Worm (Caenorhabditis elegans): ENCODE data around the gene ins-1.

ins-1 gene

ce11 chrIV:10468662-10469061 lies 32.2 kb downstream of the ins-1 start:
- no peak for TF ChIP-seq nhr-77 (tag; optimal IDR thresholded peaks at IDR 0.05)
- no peak for TF ChIP-seq ztf-4 (tag; optimal IDR thresholded peaks at IDR 0.05)
- peak; percentile 58 for TF ChIP-seq fos-1 (tag; optimal IDR thresholded peaks at IDR 0.05)

DNA sequence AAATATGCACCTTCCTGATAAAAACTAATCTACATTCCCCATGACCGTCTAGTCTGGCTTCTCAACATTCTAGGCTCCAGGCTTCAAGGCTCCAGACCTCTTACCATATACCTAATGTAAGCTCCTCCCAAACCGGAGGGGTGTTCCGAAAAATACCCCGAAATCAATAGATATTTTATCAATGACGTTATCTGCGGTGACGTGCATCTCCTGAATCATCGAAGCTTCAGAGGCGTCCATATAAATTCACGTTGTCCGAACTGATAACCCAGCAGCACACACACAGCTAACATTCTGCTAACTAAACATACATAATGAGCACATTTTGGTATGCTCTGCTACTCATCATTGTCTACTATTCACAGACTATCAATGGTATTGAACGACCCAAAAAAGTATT lies 33.0 kb downstream of the ins-1 start, which contains the start of gene ugt-44:
TSS of gene ugt-44 (plus strand) at position 248 of the 400 bp plus-strand sequence.
- no peak for TF ChIP-seq F13H6.1 (tag; optimal IDR thresholded peaks at IDR 0.05)
- peak; percentile 90 for TF ChIP-seq fos-1 (tag; optimal IDR thresholded peaks at IDR 0.05)
- TF ChIP-seq sma-9 (GFP tag; optimal IDR thresholded peaks at IDR 0.05) = peak; percentile 76
- no peak for TF ChIP-seq sma-9 (tag; optimal IDR thresholded peaks at IDR 0.05)
- TF ChIP-seq mdl-1 (tag; optimal IDR thresholded peaks at IDR 0.05) = no peak

DNA sequence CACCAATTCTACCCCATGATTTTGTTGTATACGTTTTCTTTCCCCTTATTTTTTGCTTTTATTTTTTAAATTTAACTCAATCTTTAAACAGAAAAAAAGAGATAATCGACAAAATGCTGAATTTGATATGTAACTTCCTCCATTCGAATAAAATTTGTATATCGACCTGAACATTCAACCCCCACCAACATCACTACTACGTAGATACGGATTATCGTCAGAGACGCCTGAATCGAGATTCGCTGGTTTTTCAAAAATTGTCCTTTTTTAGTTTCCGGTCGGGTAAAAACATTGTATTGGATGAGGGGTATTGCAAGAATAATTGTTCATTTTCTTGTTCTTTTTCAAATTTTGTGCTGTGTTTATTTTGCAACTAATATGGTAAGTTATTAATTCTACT lies 36.0 kb downstream of the ins-1 start, which contains the start of gene bgnt-1.1:
TSS of gene bgnt-1.1 (plus strand) at position 301 of the 400 bp plus-strand sequence.
- TF ChIP-seq ama-1 (optimal IDR thresholded peaks at IDR 0.05) (no peak), nhr-6 (tag; optimal IDR thresholded peaks at IDR 0.05) (no peak), zag-1 (tag; optimal IDR thresholded peaks at IDR 0.05) (no peak), peb-1 (tag; optimal IDR thresholded peaks at IDR 0.05) (no peak), unc-62 (GFP tag; optimal IDR thresholded peaks at IDR 0.05) (no peak), ztf-1 (GFP tag; conservative IDR thresholded peaks at IDR 0.05) (no peak), ztf-11 (tag; optimal IDR thresholded peaks at IDR 0.05) (no peak), egl-27 (tag; optimal IDR thresholded peaks at IDR 0.05) (no peak), lin-39 (tag; optimal IDR thresholded peaks at IDR 0.05) (no peak)

- no peak for TF ChIP-seq ZK546.5 (tag; optimal IDR thresholded peaks at IDR 0.05)
- TF ChIP-seq lsy-2 (tag; optimal IDR thresholded peaks at IDR 0.05) = no peak
- no peak for TF ChIP-seq alr-1 (tag; optimal IDR thresholded peaks at IDR 0.05)
- TF ChIP-seq lin-13 (GFP tag; optimal IDR thresholded peaks at IDR 0.05) = no peak
- no peak for TF ChIP-seq elt-3 (tag; optimal IDR thresholded peaks at IDR 0.05)
- no peak for TF ChIP-seq nhr-237 (tag; optimal IDR thresholded peaks at IDR 0.05)
- TF ChIP-seq nhr-25 (tag; optimal IDR thresholded peaks at IDR 0.05) = no peak
Measured at ce11 chrIV:10475234-10475633, 38.7 kb downstream of the ins-1 start.

DNA sequence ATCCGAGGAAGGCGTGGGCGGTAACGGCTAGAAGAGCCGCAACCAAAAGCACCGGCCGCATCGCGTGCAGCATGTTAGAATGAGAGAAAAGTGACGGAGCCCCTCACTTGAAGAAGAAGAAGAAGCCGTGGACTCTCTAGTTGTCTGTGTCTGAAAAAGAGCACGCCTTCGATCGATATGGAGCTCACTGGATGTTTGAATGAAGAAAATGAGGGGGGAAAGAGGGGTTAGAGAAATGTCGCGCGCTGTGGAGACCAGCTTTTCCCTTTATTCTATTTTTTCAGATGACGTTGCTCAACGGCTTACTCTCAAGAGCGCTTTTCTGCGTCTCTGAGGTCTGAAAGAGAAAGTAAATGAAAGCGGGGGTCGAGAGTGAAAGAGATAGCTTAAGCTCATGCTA lies 45.2 kb downstream of the ins-1 start, which contains the start of gene egl-21:
TSS of gene egl-21 (minus strand) at position 150 of the 400 bp plus-strand sequence.
- no peak for TF ChIP-seq nhr-237 (tag; optimal IDR thresholded peaks at IDR 0.05)
- no peak for TF ChIP-seq elt-1 (tag; optimal IDR thresholded peaks at IDR 0.05)
- TF ChIP-seq ceh-16 (tag; optimal IDR thresholded peaks at IDR 0.05) = no peak
- peak; percentile 82 for TF ChIP-seq crh-2 (tag; optimal IDR thresholded peaks at IDR 0.05)
- peak; percentile 89 for TF ChIP-seq C34F6.9 (tag; optimal IDR thresholded peaks at IDR 0.05)
- TF ChIP-seq blmp-1 (tag; optimal IDR thresholded peaks at IDR 0.05; ENCODE audit: insufficient read depth) = no peak
- no peak for TF ChIP-seq ama-1 (optimal IDR thresholded peaks at IDR 0.05)
- peak; percentile 19 for TF ChIP-seq nhr-21 (tag; optimal IDR thresholded peaks at IDR 0.05)
- TF ChIP-seq sem-4 (tag; optimal IDR thresholded peaks at IDR 0.05) = peak; percentile 46
- peak in 1 of 2 experiments; percentile 66 for TF ChIP-seq lsy-2 (tag; optimal IDR thresholded peaks at IDR 0.05)
- peak; percentile 79 for TF ChIP-seq nhr-129 (tag; optimal IDR thresholded peaks at IDR 0.05)
- peak; percentile 79 for TF ChIP-seq zag-1 (tag; optimal IDR thresholded peaks at IDR 0.05)
- peak; percentile 66 for TF ChIP-seq lin-11 (tag; optimal IDR thresholded peaks at IDR 0.05)
- peak; percentile 46 for TF ChIP-seq sma-9 (GFP tag; optimal IDR thresholded peaks at IDR 0.05)
- TF ChIP-seq sma-9 (tag; optimal IDR thresholded peaks at IDR 0.05) = no peak
- TF ChIP-seq mdl-1 (tag; optimal IDR thresholded peaks at IDR 0.05) = peak; percentile 59 to 61
- TF ChIP-seq nhr-6 (tag; optimal IDR thresholded peaks at IDR 0.05) = peak; percentile 36
- TF ChIP-seq F13H6.1 (tag; optimal IDR thresholded peaks at IDR 0.05) = peak; percentile 60
- TF ChIP-seq egl-27 (tag; optimal IDR thresholded peaks at IDR 0.05) = peak; percentile 43
- peak; percentile 64 for TF ChIP-seq Y55F3AM.14 (GFP tag; optimal IDR thresholded peaks at IDR 0.05)
- no peak for TF ChIP-seq dmd-4 (tag; optimal IDR thresholded peaks at IDR 0.05)
- no peak for TF ChIP-seq lin-39 (tag; optimal IDR thresholded peaks at IDR 0.05)
- peak; percentile 52 for TF ChIP-seq unc-39 (tag; optimal IDR thresholded peaks at IDR 0.05)
- TF ChIP-seq unc-55 (GFP tag; optimal IDR thresholded peaks at IDR 0.05) = peak; percentile 92
- peak; percentile 33 for TF ChIP-seq lin-13 (GFP tag; optimal IDR thresholded peaks at IDR 0.05)
